Fruit fly (Drosophila melanogaster): ENCODE results near the gene Mst98Ca.

Mst98Ca gene

dm6 chr3R:28323718-28324350, 32.7 kb downstream of the Mst98Ca start:
- TF ChIP-seq Sin3A (optimal IDR thresholded peaks at IDR 0.05) (no peak), insv (optimal IDR thresholded peaks at IDR 0.05) (no peak), Myc (optimal IDR thresholded peaks at IDR 0.05) (no peak)

dm6 chr3R:28324834-28325233, 33.7 kb downstream of the Mst98Ca start:
- TF ChIP-seq h (optimal IDR thresholded peaks at IDR 0.05) (no peak), ttk (optimal IDR thresholded peaks at IDR 0.05) (no peak), Myc (optimal IDR thresholded peaks at IDR 0.05) (no peak), insv (optimal IDR thresholded peaks at IDR 0.05) (no peak), Sin3A (optimal IDR thresholded peaks at IDR 0.05) (no peak), psq (optimal IDR thresholded peaks at IDR 0.05) (no peak)

- no peak for TF ChIP-seq insv (optimal IDR thresholded peaks at IDR 0.05)
- TF ChIP-seq ttk (optimal IDR thresholded peaks at IDR 0.05): no peak
- TF ChIP-seq h (optimal IDR thresholded peaks at IDR 0.05): no peak
- TF ChIP-seq psq (optimal IDR thresholded peaks at IDR 0.05): no peak
- TF ChIP-seq Sin3A (optimal IDR thresholded peaks at IDR 0.05): no peak
- TF ChIP-seq Myc (optimal IDR thresholded peaks at IDR 0.05): no peak
Measured at dm6 chr3R:28325415-28325814, 34.3 kb downstream of the Mst98Ca start.

dm6 chr3R:28326150-28326965, 35.2 kb downstream of the Mst98Ca start:
- TF ChIP-seq h (optimal IDR thresholded peaks at IDR 0.05) (no peak), Myc (optimal IDR thresholded peaks at IDR 0.05) (no peak), insv (optimal IDR thresholded peaks at IDR 0.05) (no peak), psq (optimal IDR thresholded peaks at IDR 0.05) (no peak), ttk (optimal IDR thresholded peaks at IDR 0.05) (no peak), Sin3A (optimal IDR thresholded peaks at IDR 0.05) (no peak)

- TF ChIP-seq Myc (optimal IDR thresholded peaks at IDR 0.05) (no peak), insv (optimal IDR thresholded peaks at IDR 0.05) (no peak), ttk (optimal IDR thresholded peaks at IDR 0.05) (no peak), h (optimal IDR thresholded peaks at IDR 0.05) (no peak), Sin3A (optimal IDR thresholded peaks at IDR 0.05) (no peak), psq (optimal IDR thresholded peaks at IDR 0.05) (no peak)
Measured at dm6 chr3R:28327132-28327531, 36.0 kb downstream of the Mst98Ca start.

- TF ChIP-seq ttk (optimal IDR thresholded peaks at IDR 0.05) (no peak), Sin3A (optimal IDR thresholded peaks at IDR 0.05) (no peak), Myc (optimal IDR thresholded peaks at IDR 0.05) (no peak), insv (optimal IDR thresholded peaks at IDR 0.05) (no peak), h (optimal IDR thresholded peaks at IDR 0.05) (no peak), psq (optimal IDR thresholded peaks at IDR 0.05) (no peak)
Measured at dm6 chr3R:28327709-28328467, 36.8 kb downstream of the Mst98Ca start.

dm6 chr3R:28328780-28329546, 37.8 kb downstream of the Mst98Ca start:
- TF ChIP-seq Myc (optimal IDR thresholded peaks at IDR 0.05) (no peak), insv (optimal IDR thresholded peaks at IDR 0.05) (no peak), h (optimal IDR thresholded peaks at IDR 0.05) (no peak), ttk (optimal IDR thresholded peaks at IDR 0.05) (no peak), psq (optimal IDR thresholded peaks at IDR 0.05) (no peak), Sin3A (optimal IDR thresholded peaks at IDR 0.05) (no peak)

dm6 chr3R:28330266-28331125, 39.4 kb downstream of the Mst98Ca start:
- TF ChIP-seq insv (optimal IDR thresholded peaks at IDR 0.05): no peak
- no peak for TF ChIP-seq Sin3A (optimal IDR thresholded peaks at IDR 0.05)
- no peak for TF ChIP-seq h (optimal IDR thresholded peaks at IDR 0.05)
- no peak for TF ChIP-seq Myc (optimal IDR thresholded peaks at IDR 0.05)

- no peak for TF ChIP-seq Sin3A (optimal IDR thresholded peaks at IDR 0.05)
- no peak for TF ChIP-seq ttk (optimal IDR thresholded peaks at IDR 0.05)
- no peak for TF ChIP-seq psq (optimal IDR thresholded peaks at IDR 0.05)
Measured at dm6 chr3R:28331126-28331490, 40.0 kb downstream of the Mst98Ca start.

dm6 chr3R:28332137-28332671, 41.1 kb downstream of the Mst98Ca start:
- TF ChIP-seq insv (optimal IDR thresholded peaks at IDR 0.05) (no peak), h (optimal IDR thresholded peaks at IDR 0.05) (no peak), psq (optimal IDR thresholded peaks at IDR 0.05) (no peak), Myc (optimal IDR thresholded peaks at IDR 0.05) (no peak), Sin3A (optimal IDR thresholded peaks at IDR 0.05) (no peak), ttk (optimal IDR thresholded peaks at IDR 0.05) (no peak)
